Fruit fly (Drosophila melanogaster) whole organism, embryonic: ENCODE measurements around the gene CG46427.

Source experiments
- BEAF-32 ChIP-seq: fragments of 200-800 bp; sonication (Bioruptor generic); optimal IDR thresholded peaks from 3 replicates; lab custom pipeline; 2017; ENCODE audit warnings: missing biosample characterization, missing genetic modification characterization, mild to moderate bottlenecking, moderate library complexity, missing genetic modification reagents
- BtbVII ChIP-seq: fragments of 200-800 bp; sonication (Bioruptor generic); optimal IDR thresholded peaks from 3 replicates; lab custom pipeline; 2017; ENCODE audit warnings: missing biosample characterization, mild to moderate bottlenecking, missing genetic modification characterization
- CG11695 ChIP-seq: fragments of 200-800 bp; sonication (Bioruptor generic); IDR thresholded peaks from 3 replicates; pipeline ENCODE4 v1.3.6; 2022; ENCODE audit warnings: missing biosample characterization, missing genetic modification characterization
- CG12236 ChIP-seq: fragments of 200-800 bp; sonication (Bioruptor generic); optimal IDR thresholded peaks from 2 replicates; lab custom pipeline; 2016; ENCODE audit warnings: missing biosample characterization, missing genetic modification characterization
- CG12659 ChIP-seq: fragments of 200-800 bp; sonication (Bioruptor generic); optimal IDR thresholded peaks from 3 replicates; lab custom pipeline; 2017; ENCODE audit warnings: mild to moderate bottlenecking, missing biosample characterization, missing genetic modification reagents, missing genetic modification characterization
- CG14667 ChIP-seq: fragments of 200-800 bp; sonication (Bioruptor generic); IDR thresholded peaks from 2 replicates; pipeline ENCODE4 v1.3.6; 2022; ENCODE audit warnings: missing biosample characterization, missing genetic modification characterization
- CG14710 ChIP-seq: fragments of 200-800 bp; sonication (Bioruptor generic); optimal IDR thresholded peaks from 3 replicates; lab custom pipeline; 2019; ENCODE audit warnings: missing biosample characterization, mild to moderate bottlenecking, missing genetic modification characterization, moderate library complexity
- CG1603 ChIP-seq: fragments of 200-800 bp; sonication (Bioruptor generic); optimal IDR thresholded peaks from 2 replicates; lab custom pipeline; 2019; ENCODE audit warnings: missing biosample characterization, mild to moderate bottlenecking, missing genetic modification characterization, moderate library complexity
- CG16863 ChIP-seq: fragments of 200-800 bp; sonication (Bioruptor generic); optimal IDR thresholded peaks from 3 replicates; lab custom pipeline; 2016; ENCODE audit warnings: missing biosample characterization, missing genetic modification characterization
- CG17802 ChIP-seq: fragments of 200-800 bp; sonication (Bioruptor generic); optimal IDR thresholded peaks from 2 replicates; lab custom pipeline; 2018; ENCODE audit warnings: missing biosample characterization, mild to moderate bottlenecking, missing genetic modification characterization, moderate library complexity
- CG18476 ChIP-seq: fragments of 200-800 bp; sonication (Bioruptor generic); optimal IDR thresholded peaks from 2 replicates; lab custom pipeline; 2016; ENCODE audit warnings: missing biosample characterization, mild to moderate bottlenecking, missing genetic modification characterization
- CG30020 ChIP-seq: fragments of 200-800 bp; optimal IDR thresholded peaks from 2 replicates; lab custom pipeline; 2019; ENCODE audit warnings: missing biosample characterization, mild to moderate bottlenecking, missing genetic modification characterization, moderate library complexity
- CG31388 ChIP-seq: fragments of 200-800 bp; sonication (Bioruptor generic); optimal IDR thresholded peaks from 2 replicates; lab custom pipeline; 2016; ENCODE audit warnings: missing biosample characterization, missing genetic modification characterization
- CG4617 ChIP-seq: fragments of 200-800 bp; sonication (Bioruptor generic); optimal IDR thresholded peaks from 3 replicates; lab custom pipeline; 2016; ENCODE audit warnings: missing biosample characterization, missing genetic modification characterization, borderline replicate concordance
- CG8944 ChIP-seq: fragments of 200-800 bp; sonication (Bioruptor generic); optimal IDR thresholded peaks from 3 replicates; lab custom pipeline; 2016; ENCODE audit warnings: missing biosample characterization, missing genetic modification characterization
- CG9797 ChIP-seq: fragments of 200-800 bp; sonication (Bioruptor generic); optimal IDR thresholded peaks from 3 replicates; lab custom pipeline; 2018; ENCODE audit warnings: missing biosample characterization, mild to moderate bottlenecking, missing genetic modification characterization
- CG9876 ChIP-seq: fragments of 200-800 bp; sonication (Bioruptor generic); optimal IDR thresholded peaks from 2 replicates; lab custom pipeline; 2016; ENCODE audit warnings: missing biosample characterization, missing genetic modification characterization
- CoRest ChIP-seq: fragments of 200-800 bp; sonication (Bioruptor generic); optimal IDR thresholded peaks from 3 replicates; lab custom pipeline; 2018; ENCODE audit warnings: missing biosample characterization, mild to moderate bottlenecking, missing genetic modification characterization, moderate library complexity
- Deaf1 ChIP-seq: fragments of 200-800 bp; optimal IDR thresholded peaks from 3 replicates; lab custom pipeline; 2019; ENCODE audit warnings: missing biosample characterization, mild to moderate bottlenecking, missing genetic modification characterization, moderate library complexity
- Drgx ChIP-seq: fragments of 200-800 bp; sonication (Bioruptor generic); IDR thresholded peaks from 2 replicates; pipeline ENCODE4 v1.3.6; 2022; ENCODE audit warnings: missing biosample characterization, missing genetic modification characterization
- MBD-R2 ChIP-seq: fragments of 200-800 bp; sonication (Bioruptor generic); IDR thresholded peaks from 2 replicates; pipeline ENCODE4 v1.3.6; 2022; ENCODE audit warnings: missing biosample characterization, missing genetic modification characterization
- MESR4 ChIP-seq: fragments of 200-800 bp; sonication (Bioruptor generic); optimal IDR thresholded peaks from 2 replicates; lab custom pipeline; 2018; ENCODE audit warnings: missing biosample characterization, mild to moderate bottlenecking, missing genetic modification characterization, moderate library complexity
- Max ChIP-seq: fragments of 200-800 bp; sonication (Bioruptor generic); optimal IDR thresholded peaks from 2 replicates; lab custom pipeline; 2016; ENCODE audit warnings: missing biosample characterization, mild to moderate bottlenecking, missing genetic modification characterization
- NK7.1 ChIP-seq: fragments of 200-800 bp; sonication (Bioruptor generic); optimal IDR thresholded peaks from 3 replicates; lab custom pipeline; 2016; ENCODE audit warnings: missing biosample characterization, missing genetic modification characterization
- Opbp ChIP-seq: fragments of 200-800 bp; sonication (Bioruptor generic); IDR thresholded peaks from 3 replicates; pipeline ENCODE4 v1.3.6; 2022; ENCODE audit warnings: missing biosample characterization, missing genetic modification characterization; ENCODE audit not compliant: partially characterized antibody
- Sin3A ChIP-seq: fragments of >200 bp; optimal IDR thresholded peaks from 2 replicates; lab custom pipeline; 2018
- Six4 ChIP-seq: fragments of 200-800 bp; sonication (Bioruptor generic); optimal IDR thresholded peaks from 2 replicates; lab custom pipeline; 2016; ENCODE audit warnings: missing biosample characterization, missing genetic modification characterization
- Sox102F ChIP-seq: fragments of 200-800 bp; sonication (Bioruptor generic); optimal IDR thresholded peaks from 2 replicates; lab custom pipeline; 2018; ENCODE audit warnings: missing biosample characterization, mild to moderate bottlenecking, missing genetic modification characterization, moderate library complexity
- Sry-β ChIP-seq: fragments of 200-800 bp; sonication (Bioruptor generic); optimal IDR thresholded peaks from 2 replicates; lab custom pipeline; 2018; ENCODE audit warnings: missing biosample characterization, mild to moderate bottlenecking, missing genetic modification characterization, moderate library complexity
- Stat92E ChIP-seq, 3 experiments: fragments of >200 bp in 2 of 3; fragments of 200-800 bp in 1 of 3; sonication (Bioruptor generic) in 1 of 3; optimal IDR thresholded peaks; 2 replicates each; lab custom pipeline; 2017 to 2019; ENCODE audit warnings: missing biosample characterization in 3 of 3, missing genetic modification characterization in 3 of 3, mild to moderate bottlenecking in 1 of 3, moderate library complexity in 1 of 3
- Vsx1 ChIP-seq: fragments of 200-800 bp; sonication (Bioruptor generic); optimal IDR thresholded peaks from 2 replicates; lab custom pipeline; 2017; ENCODE audit warnings: missing biosample characterization, mild to moderate bottlenecking, missing genetic modification characterization, missing genetic modification reagents
- ase ChIP-seq: fragments of 200-800 bp; sonication (Bioruptor generic); IDR thresholded peaks from 3 replicates; pipeline ENCODE4 v1.3.6; 2022; ENCODE audit warnings: missing biosample characterization, missing genetic modification characterization
- corto ChIP-seq: fragments of 200-800 bp; sonication (Bioruptor generic); optimal IDR thresholded peaks from 2 replicates; lab custom pipeline; 2016; ENCODE audit warnings: missing biosample characterization, mild to moderate bottlenecking, missing genetic modification characterization, moderate library complexity
- esg ChIP-seq: fragments of 200-800 bp; sonication (Bioruptor generic); conservative IDR thresholded peaks from 2 replicates; pipeline ENCODE4 v1.3.6; 2022; ENCODE audit warnings: missing biosample characterization, missing genetic modification characterization
- fru ChIP-seq: fragments of >200 bp; optimal IDR thresholded peaks from 2 replicates; lab custom pipeline; 2017
- fu2 ChIP-seq: fragments of 200-800 bp; sonication (Bioruptor generic); optimal IDR thresholded peaks from 2 replicates; lab custom pipeline; 2016; ENCODE audit warnings: missing biosample characterization, missing genetic modification characterization
- hkb ChIP-seq, 2 experiments: fragments of 200-800 bp in 1 of 2; fragments of >200 bp in 1 of 2; sonication (Bioruptor generic) in 1 of 2; IDR thresholded peaks in 1 of 2; optimal IDR thresholded peaks in 1 of 2; 2 replicates each; pipeline versions ENCODE4 v1.3.6 to Lab custom; 2017 to 2022; ENCODE audit warnings: missing biosample characterization in 1 of 2, missing genetic modification characterization in 1 of 2
- inv ChIP-seq: fragments of 200-800 bp; sonication (Bioruptor generic); IDR thresholded peaks from 2 replicates; pipeline ENCODE4 v1.3.6; 2022; ENCODE audit warnings: missing biosample characterization, missing genetic modification characterization; ENCODE audit not compliant: partially characterized antibody
- nerfin-1 ChIP-seq: fragments of 200-800 bp; sonication (Bioruptor generic); optimal IDR thresholded peaks from 3 replicates; lab custom pipeline; 2019; ENCODE audit warnings: missing biosample characterization, mild to moderate bottlenecking, missing genetic modification characterization, moderate library complexity
- phol ChIP-seq: fragments of 200-800 bp; sonication (Bioruptor generic); optimal IDR thresholded peaks from 3 replicates; lab custom pipeline; 2018; ENCODE audit warnings: missing biosample characterization, mild to moderate bottlenecking, missing genetic modification characterization, moderate library complexity
- pzg ChIP-seq: fragments of 200-800 bp; sonication (Bioruptor generic); optimal IDR thresholded peaks from 3 replicates; lab custom pipeline; 2018; ENCODE audit warnings: missing biosample characterization, mild to moderate bottlenecking, missing genetic modification characterization, moderate library complexity
- row ChIP-seq: fragments of 200-800 bp; sonication (Bioruptor generic); IDR thresholded peaks from 3 replicates; pipeline ENCODE4 v1.3.6; 2022; ENCODE audit warnings: missing biosample characterization, missing genetic modification characterization
- sens ChIP-seq: fragments of 200-800 bp; sonication (Bioruptor generic); peaks from one replicate; lab custom pipeline; 2016; ENCODE audit warnings: missing biosample characterization, missing genetic modification characterization
- slbo ChIP-seq: fragments of 200-800 bp; sonication (Bioruptor generic); IDR thresholded peaks from 2 replicates; pipeline ENCODE4 v1.3.6; 2022; ENCODE audit warnings: missing biosample characterization, missing genetic modification characterization
- so ChIP-seq: fragments of 200-800 bp; sonication (Bioruptor generic); IDR thresholded peaks from 3 replicates; pipeline ENCODE4 v1.3.6; 2022; ENCODE audit warnings: missing biosample characterization, missing genetic modification characterization
- stwl ChIP-seq: fragments of 200-800 bp; sonication (Bioruptor generic); optimal IDR thresholded peaks from 3 replicates; lab custom pipeline; 2018; ENCODE audit warnings: missing biosample characterization, mild to moderate bottlenecking, missing genetic modification characterization, moderate library complexity
- trem ChIP-seq: fragments of 200-800 bp; optimal IDR thresholded peaks from 3 replicates; lab custom pipeline; 2019; ENCODE audit warnings: missing biosample characterization, mild to moderate bottlenecking, missing genetic modification characterization, moderate library complexity
- tup ChIP-seq: fragments of 200-800 bp; sonication (Bioruptor generic); optimal IDR thresholded peaks from 2 replicates; lab custom pipeline; 2016; ENCODE audit warnings: missing biosample characterization, mild to moderate bottlenecking, missing genetic modification characterization, moderate library complexity
- twi ChIP-seq: fragments of 200-800 bp; optimal IDR thresholded peaks from 2 replicates; lab custom pipeline; 2019; ENCODE audit warnings: missing biosample characterization, mild to moderate bottlenecking, missing genetic modification characterization, moderate library complexity
- zfh1 ChIP-seq: fragments of 200-800 bp; sonication (Bioruptor generic); IDR thresholded peaks from 3 replicates; pipeline ENCODE4 v1.3.6; 2022; ENCODE audit warnings: missing biosample characterization, missing genetic modification characterization

Gene CG46427

DNA sequence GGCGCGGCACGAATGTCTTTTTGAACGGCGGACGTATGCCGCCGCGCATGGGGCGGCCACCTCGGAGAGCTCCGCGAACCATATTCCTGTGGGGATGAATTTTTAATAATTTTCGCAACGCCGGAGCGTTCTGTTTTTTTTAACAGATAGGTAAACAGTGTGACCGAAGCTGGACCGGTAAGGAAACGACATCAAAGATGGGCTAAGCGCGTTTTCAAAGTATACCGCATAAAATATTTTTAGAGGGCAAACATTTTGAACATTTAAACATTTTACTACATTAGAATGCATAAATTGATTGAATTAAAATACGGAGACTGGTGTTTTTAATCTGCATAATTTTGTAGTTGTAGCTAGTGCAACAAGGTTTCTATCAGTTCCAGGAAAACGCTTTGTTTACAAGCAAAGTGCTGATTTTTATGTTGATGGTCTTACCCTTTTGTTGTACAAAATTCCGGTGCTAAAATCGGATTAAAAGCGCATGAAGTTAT lies 9.8 kb downstream of the CG46427 start, which contains the start of the genes CG5641 and CG5245:
Gene CG5641 (minus strand): TSS at position 163 of the 491 bp plus-strand sequence.
Gene CG5245 (plus strand): TSS at position 441 of the 491 bp plus-strand sequence.
- TF ChIP-seq tup (GFP tag; lab: Kevin White, UChicago) (no peak), Drgx (no peak), stwl (peak; percentile 40), Deaf1 (tag; lab: Kevin White, UChicago) (no peak), fu2 (no peak), trem (tag; lab: Kevin White, UChicago) (peak; percentile 51), fru (lab: Kevin White, UChicago) (no peak), Six4 (GFP tag; lab: Kevin White, UChicago) (no peak), phol (tag; lab: Kevin White, UChicago) (peak; percentile 29), MESR4 (peak; percentile 47), nerfin-1 (tag; lab: Kevin White, UChicago) (peak; percentile 58), CG14710 (tag; lab: Kevin White, UChicago) (peak; percentile 27), Opbp (GFP tag; lab: Robert Waterston, UW) (0 out of 3 replicates have a peak, but pooled peaks have one; percentile 12), ase (GFP tag; lab: Robert Waterston, UW) (no peak), CG1603 (peak; percentile 11), zfh1 (GFP tag; lab: Robert Waterston, UW) (0 out of 3 replicates have a peak, but pooled peaks have one; percentile 10), Sin3A (lab: Kevin White, UChicago) (peak; percentile 34), NK7.1 (GFP tag; lab: Kevin White, UChicago) (no peak), Stat92E (GFP tag; optimal IDR thresholded peaks at IDR 0.05; lab: Kevin White, UChicago) (peak in 1 of 3 experiments; percentile 5), CG11695 (GFP tag; lab: Robert Waterston, UW) (no peak), row (peak; percentile 40; the same call in 2 of the 3 replicates), MBD-R2 (GFP tag; lab: Robert Waterston, UW) (peak; percentile 70), slbo (GFP tag; lab: Robert Waterston, UW) (no peak), CG12236 (GFP tag; lab: Kevin White, UChicago) (no peak), corto (no peak), CG30020 (peak; percentile 15), CG14667 (GFP tag; lab: Robert Waterston, UW) (no peak), esg (GFP tag; lab: Robert Waterston, UW) (no peak), Max (no peak), CG31388 (GFP tag; lab: Kevin White, UChicago) (no peak), CG4617 (peak; percentile 51), CoRest (tag; lab: Kevin White, UChicago) (peak; percentile 12), twi (tag; lab: Kevin White, UChicago) (no peak), CG18476 (GFP tag; lab: Kevin White, UChicago) (no peak), pzg (peak; percentile 51), so (GFP tag; lab: Robert Waterston, UW) (no peak), sens (GFP tag; lab: Kevin White, UChicago) (peak; percentile 34), Sox102F (GFP tag; lab: Kevin White, UChicago) (no peak), CG16863 (GFP tag; lab: Kevin White, UChicago) (no peak), hkb (optimal IDR thresholded peaks at IDR 0.05; lab: Kevin White, UChicago) (peak; percentile 26), hkb (GFP tag; IDR thresholded peaks at IDR 0.05; lab: Robert Waterston, UW) (no peak), Sry-β (GFP tag; lab: Kevin White, UChicago) (peak; percentile 14), CG17802 (tag; lab: Kevin White, UChicago) (no peak), Vsx1 (GFP tag; lab: Kevin White, UChicago) (no peak), BtbVII (GFP tag; lab: Kevin White, UChicago) (no peak), BEAF-32 (GFP tag; lab: Kevin White, UChicago) (peak; percentile 30), CG12659 (GFP tag; lab: Kevin White, UChicago) (peak; percentile 22), inv (GFP tag; lab: Robert Waterston, UW) (no peak), CG8944 (GFP tag; lab: Kevin White, UChicago) (no peak), CG9876 (GFP tag; lab: Kevin White, UChicago) (no peak), CG9797 (GFP tag; lab: Kevin White, UChicago) (peak; percentile 69)
